Worm (Caenorhabditis elegans) whole organism, L4 larva: ENCODE data around the gene atln-1.

Experiments
- F26F4.8 ChIP-seq: fragments of 200-800 bp; sonication (Bioruptor generic); conservative IDR thresholded peaks from 2 replicates; pipeline ENCODE4 v1.3.6; 2022; ENCODE audit warnings: missing genetic modification characterization, missing compliant biosample characterization
- F44E2.7 ChIP-seq: fragments of 200-800 bp; sonication (Bioruptor generic); IDR thresholded peaks from 2 replicates; pipeline ENCODE4 v2.1.2; 2022; ENCODE audit warnings: missing genetic modification characterization, missing compliant biosample characterization
- T26A8.4 ChIP-seq: fragments of 200-800 bp; sonication (Bioruptor generic); IDR thresholded peaks from 2 replicates; pipeline ENCODE4 v1.3.6; 2022; ENCODE audit warnings: missing genetic modification characterization, missing compliant biosample characterization
- Y48G9A.11 ChIP-seq: fragments of 200-800 bp; sonication (Bioruptor generic); IDR thresholded peaks from 2 replicates; pipeline ENCODE4 v1.3.6; 2022; ENCODE audit warnings: missing genetic modification reagents, missing genetic modification characterization, missing compliant biosample characterization
- Y75B8A.6 ChIP-seq: fragments of 200-800 bp; sonication (Bioruptor generic); IDR thresholded peaks from 2 replicates; pipeline ENCODE4 v1.3.6; 2022; ENCODE audit warnings: missing genetic modification reagents, missing genetic modification characterization, missing compliant biosample characterization
- aha-1 ChIP-seq: fragments of 150-350 bp; peaks from one replicate; lab custom pipeline; 2014; ENCODE audit warnings: missing biosample characterization, missing genetic modification characterization
- daf-12 ChIP-seq: fragments of 150-350 bp; optimal IDR thresholded peaks from 2 replicates; lab custom pipeline; 2014; ENCODE audit warnings: missing biosample characterization, missing genetic modification reagents, missing genetic modification characterization
- daf-16 ChIP-seq, 3 experiments: sonication (generic microtip); optimal IDR thresholded peaks; 2 replicates each; lab custom pipeline; 2016 to 2017; ENCODE audit warnings: missing genetic modification characterization in 3 of 3, missing genetic modification reagents in 3 of 3, mild to moderate bottlenecking in 2 of 3, missing compliant biosample characterization in 2 of 3, missing biosample characterization in 1 of 3, moderate library complexity in 1 of 3
- daf-19 ChIP-seq: fragments of 200-800 bp; sonication (Bioruptor generic); conservative IDR thresholded peaks from 2 replicates; pipeline ENCODE4 v1.3.6; 2022; ENCODE audit warnings: missing genetic modification characterization, missing compliant biosample characterization
- daf-8 ChIP-seq: fragments of 200-800 bp; sonication (Bioruptor generic); IDR thresholded peaks from 2 replicates; pipeline ENCODE4 v1.3.6; 2022; ENCODE audit warnings: missing genetic modification characterization, missing compliant biosample characterization
- dmd-8 ChIP-seq: fragments of 200-800 bp; sonication (Bioruptor generic); IDR thresholded peaks from 2 replicates; pipeline ENCODE4 v1.3.6; 2022; ENCODE audit warnings: missing genetic modification characterization, missing compliant biosample characterization
- dpl-1 ChIP-seq: fragments of 150-350 bp; optimal IDR thresholded peaks from 2 replicates; lab custom pipeline; 2014; ENCODE audit warnings: missing biosample characterization, missing genetic modification reagents, missing genetic modification characterization
- dve-1 ChIP-seq: sonication (generic microtip); optimal IDR thresholded peaks from 2 replicates; lab custom pipeline; 2017; ENCODE audit warnings: antibody characterized with exemption, mild to moderate bottlenecking, missing genetic modification characterization, missing compliant biosample characterization; ENCODE audit not compliant: insufficient read depth
- egl-43 ChIP-seq: fragments of 200-800 bp; sonication (Bioruptor generic); IDR thresholded peaks from 2 replicates; pipeline ENCODE4 v1.3.6; 2022; ENCODE audit warnings: missing genetic modification reagents, missing genetic modification characterization, missing compliant biosample characterization
- gei-8 ChIP-seq: fragments of 200-800 bp; sonication (Bioruptor generic); optimal IDR thresholded peaks from 2 replicates; lab custom pipeline; 2018; ENCODE audit warnings: mild to moderate bottlenecking, missing genetic modification characterization, missing compliant biosample characterization
- hif-1 ChIP-seq, 2 experiments: sonication (generic microtip); optimal IDR thresholded peaks; 2 replicates each; lab custom pipeline; 2016 to 2017; ENCODE audit warnings: missing compliant biosample characterization in 2 of 2, missing genetic modification characterization in 2 of 2, missing genetic modification reagents in 2 of 2, missing genotype in 2 of 2, mild to moderate bottlenecking in 1 of 2
- hlh-11 ChIP-seq: fragments of 200-800 bp; sonication (Bioruptor generic); optimal IDR thresholded peaks from 2 replicates; lab custom pipeline; 2018; ENCODE audit warnings: mild to moderate bottlenecking, missing genetic modification characterization, missing compliant biosample characterization
- hlh-30 ChIP-seq: sonication (generic microtip); optimal IDR thresholded peaks from 2 replicates; lab custom pipeline; 2017; ENCODE audit warnings: antibody characterized with exemption, mild to moderate bottlenecking, missing genetic modification characterization, missing compliant biosample characterization; ENCODE audit not compliant: insufficient read depth
- jun-1 ChIP-seq: fragments of 150-350 bp; optimal IDR thresholded peaks from 2 replicates; lab custom pipeline; 2014; ENCODE audit warnings: missing biosample characterization, missing genetic modification reagents, missing genetic modification characterization
- lin-39 ChIP-seq: fragments of 150-350 bp; optimal IDR thresholded peaks from 2 replicates; lab custom pipeline; 2014; ENCODE audit warnings: missing biosample characterization, missing genetic modification reagents, missing genetic modification characterization
- mes-2 ChIP-seq: sonication (generic microtip); optimal IDR thresholded peaks from 2 replicates; lab custom pipeline; 2016; ENCODE audit warnings: missing genotype, mild to moderate bottlenecking, missing genetic modification characterization, missing compliant biosample characterization; ENCODE audit not compliant: poor library complexity, severe bottlenecking
- nhr-10 ChIP-seq: fragments of 150-350 bp; optimal IDR thresholded peaks from 2 replicates; lab custom pipeline; 2014; ENCODE audit warnings: missing biosample characterization, missing genetic modification characterization
- nhr-102 ChIP-seq: sonication (generic microtip); optimal IDR thresholded peaks from 2 replicates; lab custom pipeline; 2016; ENCODE audit warnings: mild to moderate bottlenecking, missing genetic modification characterization, moderate library complexity, missing compliant biosample characterization
- nhr-11 ChIP-seq: fragments of 150-350 bp; optimal IDR thresholded peaks from 2 replicates; lab custom pipeline; 2014; ENCODE audit warnings: missing biosample characterization, missing genetic modification characterization
- nhr-237 ChIP-seq: sonication (generic microtip); optimal IDR thresholded peaks from 2 replicates; lab custom pipeline; 2017; ENCODE audit warnings: missing biosample characterization, missing genetic modification characterization
- nhr-41 ChIP-seq: fragments of 200-800 bp; sonication (Bioruptor generic); IDR thresholded peaks from 2 replicates; pipeline ENCODE4 v1.3.6; 2022; ENCODE audit warnings: missing genetic modification reagents, missing genetic modification characterization, missing compliant biosample characterization
- nhr-48 ChIP-seq: sonication (generic microtip); optimal IDR thresholded peaks from 2 replicates; lab custom pipeline; 2016; ENCODE audit warnings: mild to moderate bottlenecking, missing genetic modification characterization, missing compliant biosample characterization
- nhr-6 ChIP-seq: fragments of 150-350 bp; optimal IDR thresholded peaks from 2 replicates; lab custom pipeline; 2014; ENCODE audit warnings: missing biosample characterization, missing genetic modification characterization
- nhr-77 ChIP-seq: fragments of 150-350 bp; optimal IDR thresholded peaks from 2 replicates; lab custom pipeline; 2014; ENCODE audit warnings: missing biosample characterization, missing genetic modification characterization
- pha-4 ChIP-seq, 2 experiments: fragments of 150-350 bp in 1 of 2; fragments of 200-800 bp in 1 of 2; sonication (Bioruptor generic) in 1 of 2; IDR thresholded peaks in 1 of 2; optimal IDR thresholded peaks in 1 of 2; 2 replicates each; pipeline versions ENCODE4 v1.3.6 to Lab custom; 2014 to 2022; ENCODE audit warnings: missing genetic modification characterization in 2 of 2, missing genetic modification reagents in 2 of 2, missing biosample characterization in 1 of 2, missing compliant biosample characterization in 1 of 2
- saeg-2 ChIP-seq: fragments of 200-800 bp; sonication (Bioruptor generic); IDR thresholded peaks from 2 replicates; pipeline ENCODE4 v1.3.6; 2022; ENCODE audit warnings: missing genetic modification reagents, missing genetic modification characterization, missing compliant biosample characterization
- set-16 ChIP-seq: fragments of 200-800 bp; sonication (Bioruptor generic); IDR thresholded peaks from 2 replicates; pipeline ENCODE4 v1.3.6; 2022; ENCODE audit warnings: missing genetic modification reagents, missing genetic modification characterization, missing compliant biosample characterization
- skn-1 ChIP-seq: fragments of 150-350 bp; optimal IDR thresholded peaks from 2 replicates; lab custom pipeline; 2014; ENCODE audit warnings: missing biosample characterization, missing genetic modification characterization
- spr-1 ChIP-seq: sonication (generic microtip); optimal IDR thresholded peaks from 2 replicates; lab custom pipeline; 2016; ENCODE audit warnings: mild to moderate bottlenecking, missing genetic modification characterization, missing compliant biosample characterization
- unc-130 ChIP-seq: sonication (generic microtip); optimal IDR thresholded peaks from 2 replicates; lab custom pipeline; 2016; ENCODE audit warnings: missing genetic modification reagents, missing genetic modification characterization, missing compliant biosample characterization
- unc-62 ChIP-seq, 3 experiments: fragments of 150-350 bp in 1 of 3; sonication (generic microtip); optimal IDR thresholded peaks in 2 of 3; peaks in 1 of 3; 1 replicate in 1 of 3; 2 replicates in 2 of 3; lab custom pipeline; 2014 to 2017; ENCODE audit warnings: missing biosample characterization in 3 of 3, missing genetic modification characterization in 3 of 3, missing genetic modification reagents in 3 of 3, missing genotype in 1 of 3
- ztf-7 ChIP-seq: fragments of 150-350 bp; optimal IDR thresholded peaks from 2 replicates; lab custom pipeline; 2014; ENCODE audit warnings: missing biosample characterization, missing genetic modification characterization

atln-1 gene

DNA sequence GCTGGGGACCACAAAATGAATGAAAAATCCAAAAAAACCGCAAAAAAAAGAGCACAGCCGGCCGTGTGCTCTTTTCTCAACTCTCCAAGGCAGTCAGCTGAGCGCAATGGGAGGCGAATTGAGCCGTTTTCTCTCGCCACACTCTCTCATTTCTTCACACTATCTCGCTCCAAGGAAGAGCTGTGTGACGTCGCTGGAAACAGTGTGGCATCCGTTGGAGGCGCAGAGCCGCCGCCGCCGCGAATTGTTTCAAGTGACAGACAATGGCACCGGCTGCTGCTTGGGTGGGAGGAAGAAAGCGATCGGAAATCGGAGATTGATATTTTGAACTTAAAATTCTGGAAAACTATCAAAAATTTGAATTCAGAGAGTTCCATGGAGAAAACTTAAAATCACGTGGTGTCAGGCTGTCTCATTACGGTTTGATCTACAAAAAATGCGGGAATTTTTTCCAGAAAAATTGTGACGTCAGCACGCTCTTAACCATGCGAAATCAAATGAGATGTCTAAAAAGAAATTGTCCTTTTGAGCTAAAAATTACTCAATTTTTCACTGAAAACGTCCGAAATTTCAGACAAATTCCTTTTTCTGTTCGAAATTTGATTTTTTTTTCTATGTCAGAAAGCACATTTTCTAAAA, 12.4 kb upstream of the atln-1 start (continued):
- TF ChIP-seq nhr-10 (tag; lab: Kevin White, UChicago), result no peak
- TF ChIP-seq hlh-11, result peak; percentile 89
- no peak for TF ChIP-seq nhr-102 (tag; lab: Kevin White, UChicago)
- peak in 1 of 2 experiments; percentile 29 for TF ChIP-seq hif-1 (tag; optimal IDR thresholded peaks at IDR 0.05; lab: Kevin White, UChicago)
- TF ChIP-seq daf-8 (GFP tag; lab: Robert Waterston, UW), result no peak
- TF ChIP-seq dpl-1 (GFP tag; lab: Kevin White, UChicago), result no peak
- TF ChIP-seq saeg-2, result no peak
- TF ChIP-seq daf-16 (GFP tag; optimal IDR thresholded peaks at IDR 0.05; lab: Kevin White, UChicago), result peak in 1 of 2 experiments; percentile 0
- TF ChIP-seq daf-16 (tag; optimal IDR thresholded peaks at IDR 0.05; lab: Kevin White, UChicago), result no peak
- TF ChIP-seq nhr-11 (tag; lab: Kevin White, UChicago), result peak; percentile 22
- TF ChIP-seq daf-12 (tag; lab: Kevin White, UChicago), result no peak
- TF ChIP-seq nhr-237 (tag; lab: Kevin White, UChicago), result no peak
- TF ChIP-seq nhr-48 (tag; lab: Kevin White, UChicago), result no peak
- TF ChIP-seq T26A8.4 (GFP tag; lab: Robert Waterston, UW), result no peak
- TF ChIP-seq gei-8 (GFP tag; lab: Kevin White, UChicago), result no peak
- peak; percentile 70; the same call in 1 of the 2 replicates for TF ChIP-seq egl-43 (GFP tag; lab: Robert Waterston, UW)
- no peak for TF ChIP-seq Y75B8A.6
- TF ChIP-seq nhr-77 (tag; lab: Kevin White, UChicago), result no peak
- peak; percentile 92 for TF ChIP-seq aha-1
- TF ChIP-seq spr-1 (tag; lab: Kevin White, UChicago), result no peak
- no peak for TF ChIP-seq unc-130 (GFP tag; lab: Kevin White, UChicago)
- peak; percentile 78 for TF ChIP-seq hlh-30 (tag; lab: Kevin White, UChicago)
- peak in 1 of 2 experiments; percentile 96 for TF ChIP-seq unc-62 (GFP tag; optimal IDR thresholded peaks at IDR 0.05 in 1 of 2; lab: Kevin White, UChicago)
- TF ChIP-seq unc-62 (tag; optimal IDR thresholded peaks at IDR 0.05; lab: Kevin White, UChicago), result no peak
- TF ChIP-seq pha-4 (GFP tag; IDR thresholded peaks at IDR 0.05; lab: Robert Waterston, UW), result peak; percentile 37; the same call in 1 of the 2 replicates
- TF ChIP-seq pha-4 (tag; optimal IDR thresholded peaks at IDR 0.05; lab: Kevin White, UChicago), result no peak
- TF ChIP-seq F26F4.8 (GFP tag; lab: Robert Waterston, UW), result no peak

ce11 chrIV:2776733-2777132, 11.8 kb upstream of the atln-1 start:
- TF ChIP-seq nhr-6 (tag; lab: Kevin White, UChicago) (no peak), skn-1 (tag; lab: Kevin White, UChicago) (no peak), Y48G9A.11 (no peak), hlh-11 (no peak), nhr-41 (no peak), pha-4 (GFP tag; IDR thresholded peaks at IDR 0.05; lab: Robert Waterston, UW) (no peak), pha-4 (tag; optimal IDR thresholded peaks at IDR 0.05; lab: Kevin White, UChicago) (no peak), ztf-7 (tag; lab: Kevin White, UChicago) (no peak), egl-43 (GFP tag; lab: Robert Waterston, UW) (no peak), set-16 (GFP tag; lab: Robert Waterston, UW) (no peak), F44E2.7 (no peak), nhr-102 (tag; lab: Kevin White, UChicago) (no peak), mes-2 (tag; lab: Kevin White, UChicago) (no peak), lin-39 (tag; lab: Kevin White, UChicago) (no peak), daf-19 (GFP tag; lab: Robert Waterston, UW) (no peak), jun-1 (no peak), dmd-8 (GFP tag; lab: Robert Waterston, UW) (no peak), dve-1 (tag; lab: Kevin White, UChicago) (no peak)
